Fruit fly (Drosophila melanogaster) whole organism, embryonic: ENCODE results near the gene Sp1.
A peak's percentile ranks its signal among the peaks of the same experiment; 100 is the strongest.

Experiments used
- C15 ChIP-seq: fragments of 200-800 bp; sonication (Bioruptor generic); IDR thresholded peaks from 3 replicates; pipeline ENCODE4 v1.3.6; 2022; ENCODE audit warnings: missing biosample characterization, missing genetic modification characterization
- CG10321 ChIP-seq: fragments of 200-800 bp; sonication (Bioruptor generic); IDR thresholded peaks from 2 replicates; pipeline ENCODE4 v1.3.6; 2022; ENCODE audit warnings: missing biosample characterization, missing genetic modification characterization
- CG10654 ChIP-seq: fragments of 200-800 bp; sonication (Bioruptor generic); optimal IDR thresholded peaks from 2 replicates; lab custom pipeline; 2016; ENCODE audit warnings: missing biosample characterization, missing genetic modification characterization
- CG11085 ChIP-seq: fragments of 200-800 bp; sonication (Bioruptor generic); IDR thresholded peaks from 2 replicates; pipeline ENCODE4 v1.3.6; 2022; ENCODE audit warnings: missing biosample characterization, missing genetic modification characterization
- CG11398 ChIP-seq: fragments of 200-800 bp; sonication (Bioruptor generic); optimal IDR thresholded peaks from 2 replicates; lab custom pipeline; 2016; ENCODE audit warnings: missing biosample characterization, missing genetic modification characterization
- CG12104 ChIP-seq: fragments of 200-800 bp; sonication (Bioruptor generic); optimal IDR thresholded peaks from 3 replicates; lab custom pipeline; 2016; ENCODE audit warnings: missing biosample characterization, missing genetic modification characterization
- CG12942 ChIP-seq: fragments of 200-800 bp; sonication (Bioruptor generic); optimal IDR thresholded peaks from 3 replicates; lab custom pipeline; 2016; ENCODE audit warnings: missing biosample characterization, missing genetic modification characterization
- CG15073 ChIP-seq: fragments of 200-800 bp; sonication (Bioruptor generic); optimal IDR thresholded peaks from 2 replicates; lab custom pipeline; 2016; ENCODE audit warnings: missing biosample characterization, missing genetic modification characterization
- CG15696 ChIP-seq: fragments of 200-800 bp; sonication (Bioruptor generic); optimal IDR thresholded peaks from 2 replicates; lab custom pipeline; 2019; ENCODE audit warnings: missing biosample characterization, mild to moderate bottlenecking, missing genetic modification characterization, moderate library complexity
- CG1647 ChIP-seq: fragments of 200-800 bp; sonication (Bioruptor generic); optimal IDR thresholded peaks from 3 replicates; lab custom pipeline; 2016; ENCODE audit warnings: missing biosample characterization, missing genetic modification characterization
- CG16813 ChIP-seq: fragments of 200-800 bp; sonication (Bioruptor generic); IDR thresholded peaks from 3 replicates; pipeline ENCODE4 v1.3.6; 2022; ENCODE audit warnings: missing biosample characterization, missing genetic modification characterization; ENCODE audit not compliant: partially characterized antibody
- CG2116 ChIP-seq: fragments of 200-800 bp; sonication (Bioruptor generic); optimal IDR thresholded peaks from 3 replicates; lab custom pipeline; 2018; ENCODE audit warnings: missing biosample characterization, mild to moderate bottlenecking, missing genetic modification characterization
- CG2678 ChIP-seq: fragments of 200-800 bp; sonication (Bioruptor generic); optimal IDR thresholded peaks from 3 replicates; lab custom pipeline; 2019; ENCODE audit warnings: missing biosample characterization, mild to moderate bottlenecking, missing genetic modification characterization, moderate library complexity
- CG34376 ChIP-seq: fragments of 200-800 bp; sonication (Bioruptor generic); optimal IDR thresholded peaks from 2 replicates; lab custom pipeline; 2018; ENCODE audit warnings: missing biosample characterization, mild to moderate bottlenecking, missing genetic modification characterization
- CG3726 ChIP-seq: fragments of 200-800 bp; sonication (Bioruptor generic); IDR thresholded peaks from 3 replicates; pipeline ENCODE4, ENCODE4 v1.3.6; 2022; ENCODE audit warnings: missing biosample characterization, missing genetic modification characterization
- CG4730 ChIP-seq: fragments of 200-800 bp; sonication (Bioruptor generic); IDR thresholded peaks from 2 replicates; pipeline ENCODE4 v1.3.6; 2022; ENCODE audit warnings: missing biosample characterization, missing genetic modification characterization
- CG5953 ChIP-seq: fragments of 200-800 bp; sonication (Bioruptor generic); IDR thresholded peaks from 2 replicates; pipeline ENCODE4 v1.3.6; 2022; ENCODE audit warnings: missing biosample characterization, missing genetic modification characterization
- CG6175 ChIP-seq: fragments of 200-800 bp; sonication (Bioruptor generic); IDR thresholded peaks from 3 replicates; pipeline ENCODE4 v1.3.6; 2022; ENCODE audit warnings: missing biosample characterization, missing genetic modification characterization
- CG6689 ChIP-seq: fragments of 200-800 bp; sonication (Bioruptor generic); IDR thresholded peaks from 2 replicates; pipeline ENCODE4 v1.3.6; 2022; ENCODE audit warnings: missing biosample characterization, missing genetic modification characterization
- CG7556 ChIP-seq: fragments of 200-800 bp; sonication (Bioruptor generic); optimal IDR thresholded peaks from 2 replicates; lab custom pipeline; 2017; ENCODE audit warnings: missing biosample characterization, mild to moderate bottlenecking, missing genetic modification characterization
- CG9932 ChIP-seq: fragments of 200-800 bp; sonication (Bioruptor generic); IDR thresholded peaks from 2 replicates; pipeline ENCODE4 v1.3.6; 2022; ENCODE audit warnings: missing biosample characterization, missing genetic modification characterization
- Dp ChIP-seq: fragments of 200-800 bp; sonication (Bioruptor generic); optimal IDR thresholded peaks from 2 replicates; lab custom pipeline; 2018; ENCODE audit warnings: missing biosample characterization, mild to moderate bottlenecking, missing genetic modification characterization, moderate library complexity
- GATAe ChIP-seq: fragments of 200-800 bp; sonication (Bioruptor generic); conservative IDR thresholded peaks from 2 replicates; pipeline ENCODE4 v1.3.6; 2022; ENCODE audit warnings: missing biosample characterization, missing genetic modification characterization
- Hey ChIP-seq: fragments of 200-800 bp; sonication (Bioruptor generic); optimal IDR thresholded peaks from 3 replicates; lab custom pipeline; 2018; ENCODE audit warnings: missing biosample characterization, mild to moderate bottlenecking, missing genetic modification characterization
- Hr39 ChIP-seq: fragments of >200 bp; optimal IDR thresholded peaks from 2 replicates; lab custom pipeline; 2017
- Jarid2 ChIP-seq: fragments of 200-800 bp; sonication (Bioruptor generic); optimal IDR thresholded peaks from 3 replicates; lab custom pipeline; 2017; ENCODE audit warnings: mild to moderate bottlenecking, missing biosample characterization, missing genetic modification reagents, missing genetic modification characterization
- Nf-YA ChIP-seq: fragments of 200-800 bp; sonication (Bioruptor generic); IDR thresholded peaks from 2 replicates; pipeline ENCODE4 v1.3.6; 2022; ENCODE audit warnings: missing biosample characterization, missing genetic modification characterization
- Sin3A ChIP-seq: fragments of >200 bp; optimal IDR thresholded peaks from 2 replicates; lab custom pipeline; 2018
- Trl ChIP-seq, 3 experiments: fragments of >200 bp in 2 of 3; fragments of 200-800 bp in 1 of 3; sonication (Bioruptor generic) in 1 of 3; optimal IDR thresholded peaks; 2 replicates in 1 of 3; 3 replicates in 2 of 3; lab custom pipeline; 2016 to 2017; ENCODE audit warnings: missing biosample characterization in 1 of 3, missing genetic modification characterization in 1 of 3
- Xbp1 ChIP-seq: fragments of 200-800 bp; sonication (Bioruptor generic); optimal IDR thresholded peaks from 3 replicates; lab custom pipeline; 2016; ENCODE audit warnings: missing biosample characterization, mild to moderate bottlenecking, missing genetic modification characterization
- ato ChIP-seq: fragments of 200-800 bp; sonication (Bioruptor generic); IDR thresholded peaks from 2 replicates; pipeline ENCODE4 v1.3.6; 2022; ENCODE audit warnings: missing biosample characterization, missing genetic modification characterization; ENCODE audit not compliant: partially characterized antibody
- bigmax ChIP-seq: fragments of 200-800 bp; sonication (Bioruptor generic); optimal IDR thresholded peaks from 2 replicates; lab custom pipeline; 2018; ENCODE audit warnings: missing biosample characterization, mild to moderate bottlenecking, missing genetic modification characterization
- cas ChIP-seq: fragments of 200-800 bp; sonication (Bioruptor generic); IDR thresholded peaks from 2 replicates; pipeline ENCODE4 v1.3.6; 2022; ENCODE audit warnings: missing biosample characterization, missing genetic modification characterization
- caup ChIP-seq: fragments of 200-800 bp; sonication (Bioruptor generic); optimal IDR thresholded peaks from 3 replicates; lab custom pipeline; 2017; ENCODE audit warnings: missing biosample characterization, mild to moderate bottlenecking, missing genetic modification characterization, moderate library complexity; ENCODE audit not compliant: severe bottlenecking
- chm ChIP-seq: fragments of 200-800 bp; sonication (Bioruptor generic); IDR thresholded peaks from 2 replicates; pipeline ENCODE4 v1.3.6; 2022; ENCODE audit warnings: missing biosample characterization, missing genetic modification characterization
- da ChIP-seq: fragments of 200-800 bp; sonication (Bioruptor generic); optimal IDR thresholded peaks from 2 replicates; lab custom pipeline; 2016; ENCODE audit warnings: missing biosample characterization, missing genetic modification characterization
- danr ChIP-seq: fragments of 200-800 bp; sonication (Bioruptor generic); IDR thresholded peaks from 2 replicates; pipeline ENCODE4 v1.3.6; 2022; ENCODE audit warnings: missing biosample characterization, missing genetic modification characterization
- ems ChIP-seq: fragments of 200-800 bp; sonication (Bioruptor generic); optimal IDR thresholded peaks from 3 replicates; lab custom pipeline; 2016; ENCODE audit warnings: missing biosample characterization, missing genetic modification characterization
- fd102C ChIP-seq: fragments of 200-800 bp; sonication (Bioruptor generic); optimal IDR thresholded peaks from 2 replicates; lab custom pipeline; 2018; ENCODE audit warnings: missing biosample characterization, mild to moderate bottlenecking, missing genetic modification characterization, moderate library complexity
- gce ChIP-seq: fragments of 200-800 bp; sonication (Bioruptor generic); IDR thresholded peaks from 3 replicates; pipeline ENCODE4 v1.3.6; 2022; ENCODE audit warnings: missing biosample characterization, missing genetic modification characterization
- ind ChIP-seq: fragments of 200-800 bp; sonication (Bioruptor generic); optimal IDR thresholded peaks from 3 replicates; lab custom pipeline; 2016; ENCODE audit warnings: missing biosample characterization, missing genetic modification characterization
- kay ChIP-seq: fragments of 200-800 bp; sonication (Bioruptor generic); optimal IDR thresholded peaks from 2 replicates; lab custom pipeline; 2016; ENCODE audit warnings: missing biosample characterization, missing genetic modification characterization
- maf-S ChIP-seq: fragments of 200-800 bp; sonication (Bioruptor generic); optimal IDR thresholded peaks from 2 replicates; lab custom pipeline; 2016; ENCODE audit warnings: missing biosample characterization, missing genetic modification characterization
- pb ChIP-seq: fragments of 200-800 bp; sonication (Bioruptor generic); optimal IDR thresholded peaks from 3 replicates; lab custom pipeline; 2016; ENCODE audit warnings: missing biosample characterization, missing genetic modification characterization
- pita ChIP-seq: fragments of 200-800 bp; sonication (Bioruptor generic); optimal IDR thresholded peaks from 2 replicates; lab custom pipeline; 2017; ENCODE audit warnings: missing biosample characterization, mild to moderate bottlenecking, missing genetic modification characterization
- pnt ChIP-seq: fragments of 200-800 bp; sonication (Bioruptor generic); optimal IDR thresholded peaks from 3 replicates; lab custom pipeline; 2016; ENCODE audit warnings: missing biosample characterization, missing genetic modification characterization
- psq ChIP-seq: fragments of 200-800 bp; sonication (Bioruptor generic); optimal IDR thresholded peaks from 2 replicates; lab custom pipeline; 2017; ENCODE audit warnings: missing biosample characterization, missing genetic modification characterization
- ranshi ChIP-seq: fragments of 200-800 bp; sonication (Bioruptor generic); IDR thresholded peaks from 2 replicates; pipeline ENCODE4 v1.3.6; 2022; ENCODE audit warnings: missing biosample characterization, missing genetic modification characterization
- salm ChIP-seq: fragments of 200-800 bp; sonication (Bioruptor generic); optimal IDR thresholded peaks from 2 replicates; lab custom pipeline; 2018; ENCODE audit warnings: missing biosample characterization, mild to moderate bottlenecking, missing genetic modification characterization
- sd ChIP-seq: fragments of 200-800 bp; sonication (Bioruptor generic); optimal IDR thresholded peaks from 3 replicates; lab custom pipeline; 2018; ENCODE audit warnings: missing biosample characterization, mild to moderate bottlenecking, missing genetic modification characterization, moderate library complexity
- tin ChIP-seq: fragments of 200-800 bp; sonication (Bioruptor generic); optimal IDR thresholded peaks from 3 replicates; lab custom pipeline; 2016; ENCODE audit warnings: missing biosample characterization, missing genetic modification characterization
- tna ChIP-seq: fragments of 200-800 bp; sonication (Bioruptor generic); IDR thresholded peaks from 2 replicates; pipeline ENCODE4 v1.3.6; 2022; ENCODE audit warnings: missing biosample characterization, missing genetic modification characterization; ENCODE audit not compliant: partially characterized antibody

Gene Sp1

DNA sequence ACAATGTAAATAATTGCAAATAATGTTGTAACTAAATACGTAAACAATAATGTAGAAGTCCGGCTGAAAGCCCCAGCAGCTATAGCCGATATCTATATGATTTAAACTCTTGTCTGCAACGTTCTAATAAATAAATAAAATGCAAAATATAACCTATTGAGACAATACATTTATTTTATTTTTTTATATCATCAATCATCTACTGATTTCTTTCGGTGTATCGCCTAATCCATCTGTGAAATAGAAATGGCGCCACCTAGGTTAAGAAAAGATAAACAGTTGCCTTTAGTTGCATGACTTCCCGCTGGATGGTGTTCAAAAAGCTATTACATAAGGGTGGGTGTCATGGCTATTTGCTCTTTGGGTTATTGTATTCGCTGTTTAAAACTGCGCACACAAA, 41.8 kb upstream of the Sp1 start (continued):
- TF ChIP-seq CG12104 (peak; percentile 94), CG15696 (tag; lab: Kevin White, UChicago) (peak; percentile 95), psq (GFP tag; lab: Kevin White, UChicago) (peak; percentile 81), CG10654 (GFP tag; lab: Kevin White, UChicago) (peak; percentile 83), CG7556 (GFP tag; lab: Kevin White, UChicago) (peak; percentile 96), bigmax (GFP tag; lab: Kevin White, UChicago) (peak; percentile 66), GATAe (peak; percentile 59), CG11398 (GFP tag; lab: Kevin White, UChicago) (peak; percentile 59), Hr39 (lab: Kevin White, UChicago) (no peak), CG6175 (GFP tag; lab: Robert Waterston, UW) (peak; percentile 92), CG1647 (GFP tag; lab: Kevin White, UChicago) (peak; percentile 82), CG12942 (GFP tag; lab: Kevin White, UChicago) (peak; percentile 82), CG5953 (GFP tag; lab: Robert Waterston, UW) (peak; percentile 93), CG16813 (no peak), CG34376 (peak; percentile 97), gce (GFP tag; lab: Robert Waterston, UW) (peak; percentile 94), CG10321 (GFP tag; lab: Robert Waterston, UW) (peak; percentile 75), Nf-YA (GFP tag; lab: Robert Waterston, UW) (peak; percentile 90), chm (GFP tag; lab: Robert Waterston, UW) (peak; percentile 96), CG6689 (peak; percentile 93), pb (GFP tag; lab: Kevin White, UChicago) (peak; percentile 30), kay (GFP tag; lab: Kevin White, UChicago) (peak; percentile 81), CG15073 (GFP tag; lab: Kevin White, UChicago) (peak; percentile 18), sd (peak; percentile 84), tin (GFP tag; lab: Kevin White, UChicago) (peak; percentile 90), ems (GFP tag; lab: Kevin White, UChicago) (peak; percentile 92), Sin3A (lab: Kevin White, UChicago) (no peak), CG11085 (peak; percentile 90), ind (GFP tag; lab: Kevin White, UChicago) (peak; percentile 84), tna (GFP tag; lab: Robert Waterston, UW) (0 out of 2 replicates have a peak, but pooled peaks have one; percentile 34), ato (GFP tag; lab: Robert Waterston, UW) (no peak), Jarid2 (GFP tag; lab: Kevin White, UChicago) (peak; percentile 80), CG9932 (GFP tag; lab: Robert Waterston, UW) (peak; percentile 93), Dp (GFP tag; lab: Kevin White, UChicago) (peak; percentile 88), cas (GFP tag; lab: Robert Waterston, UW) (peak; percentile 84), fd102C (GFP tag; lab: Kevin White, UChicago) (peak; percentile 92), ranshi (GFP tag; lab: Robert Waterston, UW) (peak; percentile 92), CG4730 (GFP tag; lab: Robert Waterston, UW) (peak; percentile 89), CG2678 (tag; lab: Kevin White, UChicago) (peak; percentile 97), caup (peak; percentile 96), C15 (peak; percentile 88), pnt (GFP tag; lab: Kevin White, UChicago) (peak; percentile 67), Xbp1 (peak; percentile 91), CG3726 (GFP tag; lab: Robert Waterston, UW) (peak; percentile 91), da (peak; percentile 78), CG2116 (GFP tag; lab: Kevin White, UChicago) (peak; percentile 84), Hey (tag; lab: Kevin White, UChicago) (peak; percentile 77), danr (peak; percentile 86), pita (GFP tag; lab: Kevin White, UChicago) (peak; percentile 93), maf-S (peak; percentile 55), salm (tag; lab: Kevin White, UChicago) (peak; percentile 97), Trl (optimal IDR thresholded peaks at IDR 0.05; lab: Kevin White, UChicago) (no peak), Trl (GFP tag; optimal IDR thresholded peaks at IDR 0.05; lab: Kevin White, UChicago) (peak; percentile 79)
